Worm (Caenorhabditis elegans): ENCODE data around the gene Y4C6B.1.

DNA sequence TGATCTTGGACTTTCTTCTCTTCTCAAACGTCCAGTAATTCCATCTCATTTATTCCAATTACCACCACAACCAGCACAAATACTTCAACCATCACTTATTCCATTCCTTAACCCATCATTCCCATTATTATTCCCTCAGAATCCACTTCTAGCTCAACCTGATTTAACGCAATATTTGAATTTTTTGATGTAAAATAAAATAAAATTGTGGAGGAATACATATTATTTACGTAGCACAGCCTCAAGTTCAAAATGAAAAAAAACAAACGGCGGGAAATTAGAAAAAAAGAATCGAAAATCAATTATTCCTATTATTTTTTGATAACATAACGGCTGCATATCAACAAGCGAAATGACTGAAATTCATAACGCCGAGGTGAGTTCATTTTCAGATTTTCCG is 51.1 kb downstream of the Y4C6B.1 start, which contains the start of gene ZK616.61:
- TF ChIP-seq pag-3 (tag; optimal IDR thresholded peaks at IDR 0.05; ENCODE audit: borderline replicate concordance), result no peak
- TF ChIP-seq K02D7.2 (tag; optimal IDR thresholded peaks at IDR 0.05), result no peak
- TF ChIP-seq ceh-19 (GFP tag; optimal IDR thresholded peaks at IDR 0.05), result no peak
- TF ChIP-seq lim-6 (tag; optimal IDR thresholded peaks at IDR 0.05), result no peak
- TF ChIP-seq pqm-1 (tag; optimal IDR thresholded peaks at IDR 0.05), result no peak
- no peak for TF ChIP-seq ref-2 (tag; optimal IDR thresholded peaks at IDR 0.05)
- TF ChIP-seq lin-11 (tag; optimal IDR thresholded peaks at IDR 0.05), result no peak
- no peak for TF ChIP-seq sox-4 (tag; optimal IDR thresholded peaks at IDR 0.05)
- no peak for TF ChIP-seq odd-2 (tag; optimal IDR thresholded peaks at IDR 0.05)
- TF ChIP-seq pha-2 (tag; optimal IDR thresholded peaks at IDR 0.05), result no peak

All from whole organism, late embryonic.